Fruit fly (Drosophila melanogaster) whole organism, embryonic: ENCODE results near the gene Fic.
A peak's percentile ranks its signal among the peaks of the same experiment; 100 is the strongest.

ENCODE experiments used
- Bgb ChIP-seq: fragments of 200-800 bp; sonication (Bioruptor generic); IDR thresholded peaks from 2 replicates; pipeline ENCODE4 v1.3.6; 2022; ENCODE audit warnings: missing biosample characterization, missing genetic modification characterization; ENCODE audit not compliant: partially characterized antibody
- BtbVII ChIP-seq: fragments of 200-800 bp; sonication (Bioruptor generic); optimal IDR thresholded peaks from 3 replicates; lab custom pipeline; 2017; ENCODE audit warnings: missing biosample characterization, mild to moderate bottlenecking, missing genetic modification characterization
- CG10147 ChIP-seq: fragments of 200-800 bp; sonication (Bioruptor generic); optimal IDR thresholded peaks from 2 replicates; lab custom pipeline; 2019; ENCODE audit warnings: missing biosample characterization, mild to moderate bottlenecking, missing genetic modification characterization, moderate library complexity
- CG10209 ChIP-seq: fragments of 200-800 bp; sonication (Bioruptor generic); optimal IDR thresholded peaks from 3 replicates; lab custom pipeline; 2017; ENCODE audit warnings: missing biosample characterization, mild to moderate bottlenecking, missing genetic modification characterization, missing genetic modification reagents
- CG10462 ChIP-seq: fragments of 200-800 bp; sonication (Bioruptor generic); optimal IDR thresholded peaks from 2 replicates; lab custom pipeline; 2016; ENCODE audit warnings: missing biosample characterization, missing genetic modification characterization
- CG11504 ChIP-seq: fragments of 200-800 bp; sonication (Bioruptor generic); optimal IDR thresholded peaks from 3 replicates; lab custom pipeline; 2019; ENCODE audit warnings: missing biosample characterization, mild to moderate bottlenecking, missing genetic modification characterization, moderate library complexity
- CG13296 ChIP-seq: fragments of 200-800 bp; sonication (Bioruptor generic); optimal IDR thresholded peaks from 3 replicates; lab custom pipeline; 2018; ENCODE audit warnings: missing biosample characterization, mild to moderate bottlenecking, missing genetic modification characterization
- CG13624 ChIP-seq: fragments of 200-800 bp; sonication (Bioruptor generic); optimal IDR thresholded peaks from 2 replicates; lab custom pipeline; 2016; ENCODE audit warnings: missing biosample characterization, missing genetic modification characterization
- CG15479 ChIP-seq: fragments of 200-800 bp; sonication (Bioruptor generic); optimal IDR thresholded peaks from 3 replicates; lab custom pipeline; 2019; ENCODE audit warnings: missing biosample characterization, mild to moderate bottlenecking, missing genetic modification characterization, moderate library complexity
- CG15514 ChIP-seq: fragments of 200-800 bp; sonication (Bioruptor generic); optimal IDR thresholded peaks from 3 replicates; lab custom pipeline; 2017; ENCODE audit warnings: missing biosample characterization, missing genetic modification characterization, mild to moderate bottlenecking, moderate library complexity, missing genetic modification reagents
- CG16813 ChIP-seq: fragments of 200-800 bp; sonication (Bioruptor generic); IDR thresholded peaks from 3 replicates; pipeline ENCODE4 v1.3.6; 2022; ENCODE audit warnings: missing biosample characterization, missing genetic modification characterization; ENCODE audit not compliant: partially characterized antibody
- CG1792 ChIP-seq: fragments of 200-800 bp; sonication (Bioruptor generic); optimal IDR thresholded peaks from 2 replicates; lab custom pipeline; 2016; ENCODE audit warnings: missing biosample characterization, missing genetic modification characterization
- CG18262 ChIP-seq: fragments of 200-800 bp; optimal IDR thresholded peaks from 3 replicates; lab custom pipeline; 2019; ENCODE audit warnings: missing biosample characterization, mild to moderate bottlenecking, missing genetic modification characterization, moderate library complexity
- CG1832 ChIP-seq: fragments of 200-800 bp; sonication (Bioruptor generic); optimal IDR thresholded peaks from 2 replicates; lab custom pipeline; 2017; ENCODE audit warnings: missing biosample characterization, mild to moderate bottlenecking, missing genetic modification characterization, inconsistent platforms
- CG2199 ChIP-seq: fragments of 200-800 bp; sonication (Bioruptor generic); IDR thresholded peaks from 3 replicates; pipeline ENCODE4 v1.3.6; 2022; ENCODE audit warnings: missing biosample characterization, missing genetic modification characterization
- CG30431 ChIP-seq: fragments of 200-800 bp; sonication (Bioruptor generic); optimal IDR thresholded peaks from 2 replicates; lab custom pipeline; 2017; ENCODE audit warnings: missing biosample characterization, missing genetic modification characterization
- CG31365 ChIP-seq: fragments of 200-800 bp; sonication (Bioruptor generic); optimal IDR thresholded peaks from 2 replicates; lab custom pipeline; 2018; ENCODE audit warnings: missing biosample characterization, mild to moderate bottlenecking, missing genetic modification characterization
- CG3163 ChIP-seq: fragments of 200-800 bp; sonication (Bioruptor generic); optimal IDR thresholded peaks from 3 replicates; lab custom pipeline; 2016; ENCODE audit warnings: missing biosample characterization, missing genetic modification characterization
- CG33213 ChIP-seq: fragments of 200-800 bp; sonication (Bioruptor generic); optimal IDR thresholded peaks from 3 replicates; lab custom pipeline; 2016; ENCODE audit warnings: missing biosample characterization, missing genetic modification characterization
- CG5245 ChIP-seq: fragments of 200-800 bp; sonication (Bioruptor generic); optimal IDR thresholded peaks from 3 replicates; lab custom pipeline; 2016; ENCODE audit warnings: missing biosample characterization, missing genetic modification characterization
- CG9727 ChIP-seq: fragments of 200-800 bp; sonication (Bioruptor generic); optimal IDR thresholded peaks from 3 replicates; lab custom pipeline; 2017; ENCODE audit warnings: missing biosample characterization, mild to moderate bottlenecking, missing genetic modification characterization
- CG9817 ChIP-seq: fragments of 200-800 bp; sonication (Bioruptor generic); optimal IDR thresholded peaks from 2 replicates; lab custom pipeline; 2018; ENCODE audit warnings: missing biosample characterization, mild to moderate bottlenecking, missing genetic modification characterization, moderate library complexity
- CoRest ChIP-seq: fragments of 200-800 bp; sonication (Bioruptor generic); optimal IDR thresholded peaks from 3 replicates; lab custom pipeline; 2018; ENCODE audit warnings: missing biosample characterization, mild to moderate bottlenecking, missing genetic modification characterization, moderate library complexity
- Dip2 ChIP-seq: fragments of 200-800 bp; sonication (Bioruptor generic); IDR thresholded peaks from 2 replicates; pipeline ENCODE4 v1.3.6; 2022; ENCODE audit warnings: missing biosample characterization, missing genetic modification characterization
- Fer1 ChIP-seq: fragments of 200-800 bp; sonication (Bioruptor generic); optimal IDR thresholded peaks from 2 replicates; lab custom pipeline; 2017; ENCODE audit warnings: missing biosample characterization, mild to moderate bottlenecking, missing genetic modification characterization
- Fer3 ChIP-seq: fragments of 200-800 bp; sonication (Bioruptor generic); optimal IDR thresholded peaks from 2 replicates; lab custom pipeline; 2018; ENCODE audit warnings: missing biosample characterization, mild to moderate bottlenecking, missing genetic modification characterization, moderate library complexity
- Oaz ChIP-seq: fragments of 200-800 bp; sonication (Bioruptor generic); IDR thresholded peaks from 2 replicates; pipeline ENCODE4 v1.3.6; 2022; ENCODE audit warnings: missing biosample characterization, missing genetic modification characterization
- Opbp ChIP-seq: fragments of 200-800 bp; sonication (Bioruptor generic); IDR thresholded peaks from 3 replicates; pipeline ENCODE4 v1.3.6; 2022; ENCODE audit warnings: missing biosample characterization, missing genetic modification characterization; ENCODE audit not compliant: partially characterized antibody
- PHDP ChIP-seq: fragments of 200-800 bp; sonication (Bioruptor generic); optimal IDR thresholded peaks from 3 replicates; lab custom pipeline; 2018; ENCODE audit warnings: missing biosample characterization, mild to moderate bottlenecking, missing genetic modification characterization, moderate library complexity
- Ravus ChIP-seq: fragments of 200-800 bp; sonication (Bioruptor generic); IDR thresholded peaks from 2 replicates; pipeline ENCODE4 v1.3.6; 2022; ENCODE audit warnings: missing biosample characterization, missing genetic modification characterization
- Sox100B ChIP-seq: fragments of 200-800 bp; sonication (Bioruptor generic); optimal IDR thresholded peaks from 3 replicates; lab custom pipeline; 2018; ENCODE audit warnings: missing biosample characterization, mild to moderate bottlenecking, missing genetic modification characterization
- ab ChIP-seq: fragments of 200-800 bp; sonication (Bioruptor generic); optimal IDR thresholded peaks from 2 replicates; lab custom pipeline; 2016; ENCODE audit warnings: missing biosample characterization, missing genetic modification characterization
- ara ChIP-seq: fragments of 200-800 bp; sonication (Bioruptor generic); IDR thresholded peaks from 2 replicates; pipeline ENCODE4 v1.3.6; 2022; ENCODE audit warnings: missing biosample characterization, missing genetic modification characterization
- br ChIP-seq: fragments of >200 bp; optimal IDR thresholded peaks from 2 replicates; lab custom pipeline; 2017
- chn ChIP-seq: fragments of 200-800 bp; sonication (Bioruptor generic); optimal IDR thresholded peaks from 2 replicates; lab custom pipeline; 2016; ENCODE audit warnings: missing biosample characterization, missing genetic modification characterization
- fd96Cb ChIP-seq: fragments of 200-800 bp; sonication (Bioruptor generic); optimal IDR thresholded peaks from 2 replicates; lab custom pipeline; 2018; ENCODE audit warnings: missing biosample characterization, mild to moderate bottlenecking, missing genetic modification characterization, moderate library complexity
- ftz-f1 ChIP-seq: fragments of 200-800 bp; sonication (Bioruptor generic); optimal IDR thresholded peaks from 2 replicates; lab custom pipeline; 2016; ENCODE audit warnings: missing biosample characterization, missing genetic modification characterization
- gsb-n ChIP-seq: fragments of 200-800 bp; sonication (Bioruptor generic); optimal IDR thresholded peaks from 3 replicates; lab custom pipeline; 2018; ENCODE audit warnings: missing biosample characterization, mild to moderate bottlenecking, missing genetic modification characterization
- hbn ChIP-seq: fragments of 200-800 bp; sonication (Bioruptor generic); IDR thresholded peaks from 2 replicates; pipeline ENCODE4 v1.3.6; 2022; ENCODE audit warnings: missing biosample characterization, missing genetic modification characterization; ENCODE audit not compliant: partially characterized antibody
- kni ChIP-seq: fragments of 200-800 bp; sonication (Bioruptor generic); optimal IDR thresholded peaks from 3 replicates; lab custom pipeline; 2017; ENCODE audit warnings: mild to moderate bottlenecking, missing biosample characterization, missing genetic modification reagents, missing genetic modification characterization
- mam ChIP-seq: fragments of 200-800 bp; sonication (Bioruptor generic); optimal IDR thresholded peaks from 3 replicates; lab custom pipeline; 2016; ENCODE audit warnings: missing biosample characterization, missing genetic modification characterization
- mld ChIP-seq: fragments of 200-800 bp; sonication (Bioruptor generic); IDR thresholded peaks from 3 replicates; pipeline ENCODE4 v1.3.6; 2022; ENCODE audit warnings: missing biosample characterization, missing genetic modification characterization; ENCODE audit not compliant: partially characterized antibody
- nerfin-1 ChIP-seq: fragments of 200-800 bp; sonication (Bioruptor generic); optimal IDR thresholded peaks from 3 replicates; lab custom pipeline; 2019; ENCODE audit warnings: missing biosample characterization, mild to moderate bottlenecking, missing genetic modification characterization, moderate library complexity
- nom ChIP-seq: fragments of 200-800 bp; sonication (Bioruptor generic); optimal IDR thresholded peaks from 2 replicates; lab custom pipeline; 2017; ENCODE audit warnings: missing biosample characterization, missing genetic modification characterization, mild to moderate bottlenecking, moderate library complexity, missing genetic modification reagents
- salm ChIP-seq: fragments of 200-800 bp; sonication (Bioruptor generic); optimal IDR thresholded peaks from 2 replicates; lab custom pipeline; 2018; ENCODE audit warnings: missing biosample characterization, mild to moderate bottlenecking, missing genetic modification characterization
- slp2 ChIP-seq: fragments of 200-800 bp; sonication (Bioruptor generic); optimal IDR thresholded peaks from 2 replicates; lab custom pipeline; 2016; ENCODE audit warnings: missing biosample characterization, missing genetic modification characterization
- vvl ChIP-seq: fragments of 200-800 bp; sonication (Bioruptor generic); IDR thresholded peaks from 2 replicates; pipeline ENCODE4 v1.3.6; 2022; ENCODE audit warnings: missing biosample characterization, missing genetic modification characterization
- zfh2 ChIP-seq: fragments of 200-800 bp; sonication (Bioruptor generic); optimal IDR thresholded peaks from 2 replicates; lab custom pipeline; 2016; ENCODE audit warnings: missing biosample characterization, missing genetic modification characterization

The Fic gene

dm6 chr2L:6473076-6474037, 49.2 kb downstream of the Fic start, which contains the start of gene mmy (continued):
- TF ChIP-seq CG15514 (peak; percentile 36), CoRest (tag; lab: Kevin White, UChicago) (peak; percentile 69), chn (no peak), slp2 (no peak), Opbp (peak; percentile 44; the same call in 1 of the 3 replicates), CG3163 (GFP tag; lab: Kevin White, UChicago) (peak; percentile 39), CG9817 (tag; lab: Kevin White, UChicago) (peak; percentile 6), Dip2 (no peak), CG33213 (GFP tag; lab: Kevin White, UChicago) (peak; percentile 53), BtbVII (GFP tag; lab: Kevin White, UChicago) (peak; percentile 23), CG1792 (GFP tag; lab: Kevin White, UChicago) (no peak), CG2199 (GFP tag; lab: Robert Waterston, UW) (no peak), CG30431 (peak; percentile 3), CG13296 (peak; percentile 13), nerfin-1 (peak; percentile 34), CG13624 (GFP tag; lab: Kevin White, UChicago) (peak; percentile 68), gsb-n (tag; lab: Kevin White, UChicago) (peak; percentile 15), CG5245 (GFP tag; lab: Kevin White, UChicago) (no peak), Ravus (peak; percentile 26; the same call in 1 of the 2 replicates), nom (GFP tag; lab: Kevin White, UChicago) (peak; percentile 56), CG10147 (GFP tag; lab: Kevin White, UChicago) (no peak), kni (peak; percentile 73), ab (GFP tag; lab: Kevin White, UChicago) (no peak), vvl (GFP tag; lab: Robert Waterston, UW) (peak; percentile 37), PHDP (tag; lab: Kevin White, UChicago) (peak; percentile 73), CG31365 (no peak), Fer1 (GFP tag; lab: Kevin White, UChicago) (peak; percentile 38), CG16813 (peak; percentile 30; the same call in 1 of the 3 replicates), mam (peak; percentile 19), zfh2 (GFP tag; lab: Kevin White, UChicago) (no peak), Oaz (GFP tag; lab: Robert Waterston, UW) (no peak), CG15479 (GFP tag; lab: Kevin White, UChicago) (peak; percentile 83), CG18262 (tag; lab: Kevin White, UChicago) (peak; percentile 68), fd96Cb (tag; lab: Kevin White, UChicago) (peak; percentile 47), ara (GFP tag; lab: Robert Waterston, UW) (no peak), Fer3 (tag; lab: Kevin White, UChicago) (peak; percentile 66), Bgb (GFP tag; lab: Robert Waterston, UW) (peak; percentile 56), CG11504 (peak; percentile 78), CG1832 (GFP tag; lab: Kevin White, UChicago) (no peak), hbn (GFP tag; lab: Robert Waterston, UW) (0 out of 2 replicates have a peak, but pooled peaks have one; percentile 19), CG9727 (GFP tag; lab: Kevin White, UChicago) (no peak), CG10209 (peak; percentile 31), salm (tag; lab: Kevin White, UChicago) (peak; percentile 13), Sox100B (GFP tag; lab: Kevin White, UChicago) (peak; percentile 39), mld (GFP tag; lab: Robert Waterston, UW) (no peak), br (lab: Kevin White, UChicago) (no peak), CG10462 (GFP tag; lab: Kevin White, UChicago) (no peak), ftz-f1 (GFP tag; lab: Kevin White, UChicago) (peak; percentile 29)
